Fruit fly (Drosophila melanogaster) whole organism, prepupa: Measurements from ENCODE around the gene CG43331.

Experiments used
- Blimp-1 ChIP-seq: fragments of 200-800 bp; sonication (Bioruptor generic); optimal IDR thresholded peaks from 3 replicates; lab custom pipeline; 2017; ENCODE audit warnings: missing biosample characterization, missing genetic modification characterization, mild to moderate bottlenecking, moderate library complexity, missing genetic modification reagents
- CG11902 ChIP-seq: fragments of 200-800 bp; sonication (Bioruptor generic); optimal IDR thresholded peaks from 3 replicates; lab custom pipeline; 2016; ENCODE audit warnings: missing biosample characterization, missing genetic modification characterization
- CG34406 ChIP-seq: fragments of 200-800 bp; sonication (Bioruptor generic); optimal IDR thresholded peaks from 3 replicates; lab custom pipeline; 2016; ENCODE audit warnings: missing biosample characterization, missing genetic modification characterization
- CG9139 ChIP-seq: fragments of 200-800 bp; sonication (Bioruptor generic); optimal IDR thresholded peaks from 3 replicates; lab custom pipeline; 2017; ENCODE audit warnings: missing biosample characterization, mild to moderate bottlenecking, missing genetic modification characterization
- Sox15 ChIP-seq: fragments of 200-800 bp; sonication (Bioruptor generic); optimal IDR thresholded peaks from 3 replicates; lab custom pipeline; 2016; ENCODE audit warnings: missing biosample characterization, missing genetic modification characterization
- achi ChIP-seq: fragments of 200-800 bp; sonication (Bioruptor generic); optimal IDR thresholded peaks from 3 replicates; lab custom pipeline; 2016; ENCODE audit warnings: missing biosample characterization, missing genetic modification characterization
- dac ChIP-seq: fragments of 200-800 bp; sonication (Bioruptor generic); optimal IDR thresholded peaks from 2 replicates; lab custom pipeline; 2017; ENCODE audit warnings: missing biosample characterization, mild to moderate bottlenecking, missing genetic modification characterization
- dsx ChIP-seq: fragments of 200-800 bp; optimal IDR thresholded peaks from 3 replicates; lab custom pipeline; 2019; ENCODE audit warnings: missing biosample characterization, mild to moderate bottlenecking, missing genetic modification characterization, moderate library complexity; ENCODE audit not compliant: poor library complexity, severe bottlenecking
- esn ChIP-seq: fragments of 200-800 bp; sonication (Bioruptor generic); optimal IDR thresholded peaks from 2 replicates; lab custom pipeline; 2016; ENCODE audit warnings: missing biosample characterization, mild to moderate bottlenecking, missing genetic modification characterization, moderate library complexity
- spab ChIP-seq: fragments of 200-800 bp; sonication (Bioruptor generic); optimal IDR thresholded peaks from 2 replicates; lab custom pipeline; 2017; ENCODE audit warnings: missing biosample characterization, mild to moderate bottlenecking, missing genetic modification characterization, missing genetic modification reagents
- ss ChIP-seq, 2 experiments: fragments of 200-800 bp; sonication (Bioruptor generic); optimal IDR thresholded peaks; 2 replicates in 1 of 2; 3 replicates in 1 of 2; lab custom pipeline; 2017 to 2018; ENCODE audit warnings: mild to moderate bottlenecking in 2 of 2, missing biosample characterization in 2 of 2, missing genetic modification characterization in 2 of 2, moderate library complexity in 1 of 2
- vri ChIP-seq: fragments of 200-800 bp; sonication (Bioruptor generic); optimal IDR thresholded peaks from 3 replicates; lab custom pipeline; 2016; ENCODE audit warnings: missing biosample characterization, mild to moderate bottlenecking, missing genetic modification characterization

DNA sequence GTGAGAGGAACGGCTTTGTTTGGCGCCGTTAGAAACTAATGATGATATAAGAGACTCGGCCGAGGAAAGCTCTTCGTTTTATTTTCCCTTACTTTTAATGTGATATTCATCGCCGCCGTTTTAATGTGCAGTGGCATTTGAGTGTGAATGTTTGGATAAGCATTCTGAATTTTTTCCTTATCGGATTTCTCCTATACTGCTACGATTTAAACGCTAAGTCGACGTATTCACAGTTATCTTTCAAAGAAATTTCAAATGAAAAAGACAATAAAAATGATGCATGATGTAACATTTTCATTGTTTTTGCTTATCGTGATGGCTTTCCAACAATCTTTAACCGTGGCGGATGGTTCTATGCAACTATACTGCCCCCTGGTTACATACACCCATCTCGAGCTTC lies 2.3 kb downstream of the CG43331 start, which contains the start of gene CG43312:
- TF ChIP-seq dac (GFP tag; lab: Kevin White, UChicago): no peak
- no peak for TF ChIP-seq ss (GFP tag; optimal IDR thresholded peaks at IDR 0.05; lab: Kevin White, UChicago)
- TF ChIP-seq dsx: no peak
- no peak for TF ChIP-seq Blimp-1 (GFP tag; lab: Kevin White, UChicago)
- TF ChIP-seq achi (GFP tag; lab: Kevin White, UChicago): no peak
- TF ChIP-seq spab (GFP tag; lab: Kevin White, UChicago): no peak
- no peak for TF ChIP-seq esn
- TF ChIP-seq CG34406 (GFP tag; lab: Kevin White, UChicago): no peak
- TF ChIP-seq CG9139 (GFP tag; lab: Kevin White, UChicago): no peak
- no peak for TF ChIP-seq Sox15 (GFP tag; lab: Kevin White, UChicago)
- TF ChIP-seq vri: no peak
- TF ChIP-seq CG11902 (GFP tag; lab: Kevin White, UChicago): no peak
